Fruit fly (Drosophila melanogaster): ENCODE data around the gene CG34012.

The CG34012 gene

dm6 chr3L:11123088-11123487 lies 13.8 kb upstream of the CG34012 start, which contains the start of the genes Ufd1 and NaPi-III (continued):
- no peak for TF ChIP-seq H15 (GFP tag; IDR thresholded peaks at IDR 0.05)
- no peak for TF ChIP-seq jing (GFP tag; optimal IDR thresholded peaks at IDR 0.05)
- peak; percentile 93 for TF ChIP-seq Opbp (GFP tag; IDR thresholded peaks at IDR 0.05; ENCODE audit: partially characterized antibody)
- TF ChIP-seq sima (GFP tag; optimal IDR thresholded peaks at IDR 0.05) = no peak
- no peak for TF ChIP-seq CG3407 (GFP tag; optimal IDR thresholded peaks at IDR 0.05)
- TF ChIP-seq CG15479 (GFP tag; optimal IDR thresholded peaks at IDR 0.05) = peak; percentile 68
- TF ChIP-seq CG3163 (GFP tag; optimal IDR thresholded peaks at IDR 0.05) = peak; percentile 15
- no peak for TF ChIP-seq h (optimal IDR thresholded peaks at IDR 0.05)
- TF ChIP-seq Nf-YA (GFP tag; IDR thresholded peaks at IDR 0.05) = no peak
- peak; percentile 97 for TF ChIP-seq Sry-δ (GFP tag; optimal IDR thresholded peaks at IDR 0.05)
- TF ChIP-seq ara (GFP tag; IDR thresholded peaks at IDR 0.05) = no peak
- no peak for TF ChIP-seq CG11696 (GFP tag; IDR thresholded peaks at IDR 0.05)
- no peak for TF ChIP-seq bigmax (GFP tag; optimal IDR thresholded peaks at IDR 0.05)
- peak; percentile 98 for TF ChIP-seq gfzf (GFP tag; optimal IDR thresholded peaks at IDR 0.05)
- TF ChIP-seq CG17802 (tag; optimal IDR thresholded peaks at IDR 0.05) = no peak
- TF ChIP-seq CG7786 (GFP tag; optimal IDR thresholded peaks at IDR 0.05) = no peak
- TF ChIP-seq ftz-f1 (GFP tag; optimal IDR thresholded peaks at IDR 0.05) = peak; percentile 66
- no peak for TF ChIP-seq D19A (tag; optimal IDR thresholded peaks at IDR 0.05)
- no peak for TF ChIP-seq Ssrp (tag; optimal IDR thresholded peaks at IDR 0.05)
- no peak for TF ChIP-seq klu (GFP tag; IDR thresholded peaks at IDR 0.05)
- no peak for TF ChIP-seq crol (GFP tag; IDR thresholded peaks at IDR 0.05)
- peak; percentile 20 for TF ChIP-seq Side (GFP tag; optimal IDR thresholded peaks at IDR 0.05)
- peak; percentile 40 for TF ChIP-seq CG7928 (GFP tag; optimal IDR thresholded peaks at IDR 0.05)
- TF ChIP-seq ATbp (GFP tag; optimal IDR thresholded peaks at IDR 0.05) = no peak
- TF ChIP-seq CG4617 (GFP tag; optimal IDR thresholded peaks at IDR 0.05; ENCODE audit: borderline replicate concordance) = peak; percentile 92
- TF ChIP-seq slp2 (GFP tag; optimal IDR thresholded peaks at IDR 0.05) = no peak
- no peak for TF ChIP-seq CG8388 (GFP tag; optimal IDR thresholded peaks at IDR 0.05)
- TF ChIP-seq CG17829 (tag; optimal IDR thresholded peaks at IDR 0.05) = peak; percentile 71
- peak; percentile 68 for TF ChIP-seq CG13624 (GFP tag; optimal IDR thresholded peaks at IDR 0.05)
- TF ChIP-seq sr (GFP tag; IDR thresholded peaks at IDR 0.05) = no peak
- TF ChIP-seq CG18476 (GFP tag; optimal IDR thresholded peaks at IDR 0.05) = no peak
- TF ChIP-seq CG3847 (GFP tag; IDR thresholded peaks at IDR 0.05) = peak; percentile 81
- peak; percentile 56 for TF ChIP-seq mam (GFP tag; optimal IDR thresholded peaks at IDR 0.05)
- no peak for TF ChIP-seq CG31365 (tag; optimal IDR thresholded peaks at IDR 0.05)
- TF ChIP-seq B-H1 (GFP tag; IDR thresholded peaks at IDR 0.05) = no peak
- peak; percentile 85 for TF ChIP-seq CG32772 (GFP tag; IDR thresholded peaks at IDR 0.05)
- peak; percentile 26 for TF ChIP-seq CG3995 (GFP tag; optimal IDR thresholded peaks at IDR 0.05)
- TF ChIP-seq CG12236 (GFP tag; optimal IDR thresholded peaks at IDR 0.05) = no peak
- TF ChIP-seq CG8478 (optimal IDR thresholded peaks at IDR 0.05) = no peak
- TF ChIP-seq fu2 (GFP tag; optimal IDR thresholded peaks at IDR 0.05) = peak; percentile 17
- no peak for TF ChIP-seq CG10366 (GFP tag; IDR thresholded peaks at IDR 0.05)
- TF ChIP-seq Stat92E (GFP tag; optimal IDR thresholded peaks at IDR 0.05) = peak in 1 of 3 experiments; percentile 80
- no peak for TF ChIP-seq repo (GFP tag; optimal IDR thresholded peaks at IDR 0.05)
- peak; percentile 77 for TF ChIP-seq sd (tag; optimal IDR thresholded peaks at IDR 0.05)
- peak; percentile 54; the same call in 1 of the 2 replicates for TF ChIP-seq chm (GFP tag; IDR thresholded peaks at IDR 0.05)
- no peak for TF ChIP-seq Oli (tag; optimal IDR thresholded peaks at IDR 0.05)
- TF ChIP-seq Tbp (GFP tag; optimal IDR thresholded peaks at IDR 0.05) = no peak
- TF ChIP-seq pan (optimal IDR thresholded peaks at IDR 0.05) = no peak
- no peak for TF ChIP-seq pan (GFP tag; optimal IDR thresholded peaks at IDR 0.05 in 1 of 2, IDR thresholded peaks at IDR 0.05 in 1 of 2)
- no peak for TF ChIP-seq mirr (GFP tag; optimal IDR thresholded peaks at IDR 0.05)
- no peak for TF ChIP-seq CG10321 (GFP tag; IDR thresholded peaks at IDR 0.05)
- TF ChIP-seq nom (GFP tag; optimal IDR thresholded peaks at IDR 0.05) = no peak
- TF ChIP-seq CG16779 (GFP tag; IDR thresholded peaks at IDR 0.05) = no peak
